Fruit fly (Drosophila melanogaster) whole organism, embryonic: ENCODE results near the gene Gycbeta100B.
A peak's percentile ranks its signal among the peaks of the same experiment; 100 is the strongest.

Experiments used
- CG10321 ChIP-seq: fragments of 200-800 bp; sonication (Bioruptor generic); IDR thresholded peaks from 2 replicates; pipeline ENCODE4 v1.3.6; 2022; ENCODE audit warnings: missing biosample characterization, missing genetic modification characterization
- CG10462 ChIP-seq: fragments of 200-800 bp; sonication (Bioruptor generic); optimal IDR thresholded peaks from 2 replicates; lab custom pipeline; 2016; ENCODE audit warnings: missing biosample characterization, missing genetic modification characterization
- CG10979 ChIP-seq: fragments of 200-800 bp; sonication (Bioruptor generic); optimal IDR thresholded peaks from 2 replicates; lab custom pipeline; 2018; ENCODE audit warnings: missing biosample characterization, mild to moderate bottlenecking, missing genetic modification characterization, moderate library complexity
- CG11696 ChIP-seq: fragments of 200-800 bp; sonication (Bioruptor generic); IDR thresholded peaks from 2 replicates; pipeline ENCODE4 v1.3.6; 2022; ENCODE audit warnings: missing biosample characterization, missing genetic modification characterization
- CG12236 ChIP-seq: fragments of 200-800 bp; sonication (Bioruptor generic); optimal IDR thresholded peaks from 2 replicates; lab custom pipeline; 2016; ENCODE audit warnings: missing biosample characterization, missing genetic modification characterization
- CG12744 ChIP-seq: fragments of 200-800 bp; sonication (Bioruptor generic); optimal IDR thresholded peaks from 2 replicates; lab custom pipeline; 2016; ENCODE audit warnings: missing biosample characterization, missing genetic modification characterization
- CG13624 ChIP-seq: fragments of 200-800 bp; sonication (Bioruptor generic); optimal IDR thresholded peaks from 2 replicates; lab custom pipeline; 2016; ENCODE audit warnings: missing biosample characterization, missing genetic modification characterization
- CG14710 ChIP-seq: fragments of 200-800 bp; sonication (Bioruptor generic); optimal IDR thresholded peaks from 3 replicates; lab custom pipeline; 2019; ENCODE audit warnings: missing biosample characterization, mild to moderate bottlenecking, missing genetic modification characterization, moderate library complexity
- CG1603 ChIP-seq: fragments of 200-800 bp; sonication (Bioruptor generic); optimal IDR thresholded peaks from 2 replicates; lab custom pipeline; 2019; ENCODE audit warnings: missing biosample characterization, mild to moderate bottlenecking, missing genetic modification characterization, moderate library complexity
- CG1647 ChIP-seq: fragments of 200-800 bp; sonication (Bioruptor generic); optimal IDR thresholded peaks from 3 replicates; lab custom pipeline; 2016; ENCODE audit warnings: missing biosample characterization, missing genetic modification characterization
- CG16813 ChIP-seq: fragments of 200-800 bp; sonication (Bioruptor generic); IDR thresholded peaks from 3 replicates; pipeline ENCODE4 v1.3.6; 2022; ENCODE audit warnings: missing biosample characterization, missing genetic modification characterization; ENCODE audit not compliant: partially characterized antibody
- CG17912 ChIP-seq: fragments of 200-800 bp; sonication (Bioruptor generic); optimal IDR thresholded peaks from 2 replicates; lab custom pipeline; 2018; ENCODE audit warnings: missing biosample characterization, mild to moderate bottlenecking, missing genetic modification characterization
- CG18599 ChIP-seq: fragments of 200-800 bp; sonication (Bioruptor generic); optimal IDR thresholded peaks from 3 replicates; lab custom pipeline; 2017; ENCODE audit warnings: missing biosample characterization, missing genetic modification characterization, mild to moderate bottlenecking, moderate library complexity, missing genetic modification reagents
- CG3065 ChIP-seq: fragments of 200-800 bp; sonication (Bioruptor generic); optimal IDR thresholded peaks from 2 replicates; lab custom pipeline; 2016; ENCODE audit warnings: missing biosample characterization, missing genetic modification characterization
- CG3163 ChIP-seq: fragments of 200-800 bp; sonication (Bioruptor generic); optimal IDR thresholded peaks from 3 replicates; lab custom pipeline; 2016; ENCODE audit warnings: missing biosample characterization, missing genetic modification characterization
- CG3847 ChIP-seq: fragments of 200-800 bp; sonication (Bioruptor generic); IDR thresholded peaks from 2 replicates; pipeline ENCODE4 v1.3.6; 2022; ENCODE audit warnings: missing biosample characterization, missing genetic modification characterization
- CG5953 ChIP-seq: fragments of 200-800 bp; sonication (Bioruptor generic); IDR thresholded peaks from 2 replicates; pipeline ENCODE4 v1.3.6; 2022; ENCODE audit warnings: missing biosample characterization, missing genetic modification characterization
- CG6689 ChIP-seq: fragments of 200-800 bp; sonication (Bioruptor generic); IDR thresholded peaks from 2 replicates; pipeline ENCODE4 v1.3.6; 2022; ENCODE audit warnings: missing biosample characterization, missing genetic modification characterization
- CG8924 ChIP-seq: fragments of 200-800 bp; optimal IDR thresholded peaks from 3 replicates; lab custom pipeline; 2019; ENCODE audit warnings: missing biosample characterization, mild to moderate bottlenecking, missing genetic modification characterization, moderate library complexity
- CG8944 ChIP-seq: fragments of 200-800 bp; sonication (Bioruptor generic); optimal IDR thresholded peaks from 3 replicates; lab custom pipeline; 2016; ENCODE audit warnings: missing biosample characterization, missing genetic modification characterization
- CG9817 ChIP-seq: fragments of 200-800 bp; sonication (Bioruptor generic); optimal IDR thresholded peaks from 2 replicates; lab custom pipeline; 2018; ENCODE audit warnings: missing biosample characterization, mild to moderate bottlenecking, missing genetic modification characterization, moderate library complexity
- CG9876 ChIP-seq: fragments of 200-800 bp; sonication (Bioruptor generic); optimal IDR thresholded peaks from 2 replicates; lab custom pipeline; 2016; ENCODE audit warnings: missing biosample characterization, missing genetic modification characterization
- CG9932 ChIP-seq: fragments of 200-800 bp; sonication (Bioruptor generic); IDR thresholded peaks from 2 replicates; pipeline ENCODE4 v1.3.6; 2022; ENCODE audit warnings: missing biosample characterization, missing genetic modification characterization
- CoRest ChIP-seq: fragments of 200-800 bp; sonication (Bioruptor generic); optimal IDR thresholded peaks from 3 replicates; lab custom pipeline; 2018; ENCODE audit warnings: missing biosample characterization, mild to moderate bottlenecking, missing genetic modification characterization, moderate library complexity
- Dad ChIP-seq: fragments of 200-800 bp; sonication (Bioruptor generic); optimal IDR thresholded peaks from 3 replicates; lab custom pipeline; 2016; ENCODE audit warnings: missing biosample characterization, missing genetic modification characterization
- Dfd ChIP-seq, 2 experiments: fragments of >200 bp; optimal IDR thresholded peaks; 2 replicates each; lab custom pipeline; 2017; ENCODE audit warnings: missing biosample characterization in 2 of 2, missing genetic modification characterization in 2 of 2
- Fer3 ChIP-seq: fragments of 200-800 bp; sonication (Bioruptor generic); optimal IDR thresholded peaks from 2 replicates; lab custom pipeline; 2018; ENCODE audit warnings: missing biosample characterization, mild to moderate bottlenecking, missing genetic modification characterization, moderate library complexity
- HmgZ ChIP-seq: fragments of 200-800 bp; sonication (Bioruptor generic); optimal IDR thresholded peaks from 2 replicates; lab custom pipeline; 2018; ENCODE audit warnings: missing biosample characterization, mild to moderate bottlenecking, missing genetic modification characterization
- Lpt ChIP-seq: fragments of >200 bp; optimal IDR thresholded peaks from 2 replicates; lab custom pipeline; 2018; ENCODE audit warnings: missing biosample characterization, missing genetic modification characterization
- Mes4 ChIP-seq: fragments of 200-800 bp; sonication (Bioruptor generic); optimal IDR thresholded peaks from 2 replicates; lab custom pipeline; 2016; ENCODE audit warnings: missing biosample characterization, missing genetic modification characterization
- Mrtf ChIP-seq: fragments of 200-800 bp; sonication (Bioruptor generic); IDR thresholded peaks from 3 replicates; pipeline ENCODE4 v1.3.6; 2022; ENCODE audit warnings: missing biosample characterization, missing genetic modification characterization
- NFAT ChIP-seq: fragments of 200-800 bp; sonication (Bioruptor generic); IDR thresholded peaks from 2 replicates; pipeline ENCODE4 v1.3.6; 2022; ENCODE audit warnings: missing biosample characterization, missing genetic modification characterization
- Oaz ChIP-seq: fragments of 200-800 bp; sonication (Bioruptor generic); IDR thresholded peaks from 2 replicates; pipeline ENCODE4 v1.3.6; 2022; ENCODE audit warnings: missing biosample characterization, missing genetic modification characterization
- ato ChIP-seq: fragments of 200-800 bp; sonication (Bioruptor generic); IDR thresholded peaks from 2 replicates; pipeline ENCODE4 v1.3.6; 2022; ENCODE audit warnings: missing biosample characterization, missing genetic modification characterization; ENCODE audit not compliant: partially characterized antibody
- bowl ChIP-seq: fragments of 200-800 bp; sonication (Bioruptor generic); IDR thresholded peaks from 2 replicates; pipeline ENCODE4 v1.3.6; 2022; ENCODE audit warnings: missing biosample characterization, missing genetic modification characterization
- chinmo ChIP-seq: fragments of 200-800 bp; sonication (Bioruptor generic); IDR thresholded peaks from 4 replicates; pipeline ENCODE4 v1.3.6; 2022; ENCODE audit warnings: missing biosample characterization, missing genetic modification characterization; ENCODE audit not compliant: partially characterized antibody
- cwo ChIP-seq: fragments of 200-800 bp; sonication (Bioruptor generic); optimal IDR thresholded peaks from 3 replicates; lab custom pipeline; 2017; ENCODE audit warnings: missing biosample characterization, missing genetic modification characterization, mild to moderate bottlenecking, moderate library complexity, missing genetic modification reagents
- ftz-f1 ChIP-seq: fragments of 200-800 bp; sonication (Bioruptor generic); optimal IDR thresholded peaks from 2 replicates; lab custom pipeline; 2016; ENCODE audit warnings: missing biosample characterization, missing genetic modification characterization
- grau ChIP-seq: fragments of 200-800 bp; optimal IDR thresholded peaks from 3 replicates; lab custom pipeline; 2019; ENCODE audit warnings: missing biosample characterization, mild to moderate bottlenecking, missing genetic modification characterization, moderate library complexity
- h ChIP-seq: fragments of >200 bp; optimal IDR thresholded peaks from 2 replicates; lab custom pipeline; 2017
- her ChIP-seq: fragments of 200-800 bp; sonication (Bioruptor generic); optimal IDR thresholded peaks from 2 replicates; lab custom pipeline; 2016; ENCODE audit warnings: missing biosample characterization, missing genetic modification characterization
- kah ChIP-seq: fragments of 200-800 bp; sonication (Bioruptor generic); optimal IDR thresholded peaks from 2 replicates; lab custom pipeline; 2018; ENCODE audit warnings: missing biosample characterization, mild to moderate bottlenecking, missing genetic modification characterization
- nerfin-1 ChIP-seq: fragments of 200-800 bp; sonication (Bioruptor generic); optimal IDR thresholded peaks from 3 replicates; lab custom pipeline; 2019; ENCODE audit warnings: missing biosample characterization, mild to moderate bottlenecking, missing genetic modification characterization, moderate library complexity
- pb ChIP-seq: fragments of 200-800 bp; sonication (Bioruptor generic); optimal IDR thresholded peaks from 3 replicates; lab custom pipeline; 2016; ENCODE audit warnings: missing biosample characterization, missing genetic modification characterization
- phol ChIP-seq: fragments of 200-800 bp; sonication (Bioruptor generic); optimal IDR thresholded peaks from 3 replicates; lab custom pipeline; 2018; ENCODE audit warnings: missing biosample characterization, mild to moderate bottlenecking, missing genetic modification characterization, moderate library complexity
- repo ChIP-seq: fragments of 200-800 bp; sonication (Bioruptor generic); optimal IDR thresholded peaks from 2 replicates; lab custom pipeline; 2016; ENCODE audit warnings: missing biosample characterization, missing genetic modification characterization
- ssp ChIP-seq: fragments of 200-800 bp; sonication (Bioruptor generic); IDR thresholded peaks from 2 replicates; pipeline ENCODE4 v1.3.6; 2022; ENCODE audit warnings: missing biosample characterization, missing genetic modification characterization
- stwl ChIP-seq: fragments of 200-800 bp; sonication (Bioruptor generic); optimal IDR thresholded peaks from 3 replicates; lab custom pipeline; 2018; ENCODE audit warnings: missing biosample characterization, mild to moderate bottlenecking, missing genetic modification characterization, moderate library complexity
- tgo ChIP-seq: fragments of 200-800 bp; sonication (Bioruptor generic); IDR thresholded peaks from 3 replicates; pipeline ENCODE4 v1.3.6; 2022; ENCODE audit warnings: missing biosample characterization, missing genetic modification characterization
- ttk ChIP-seq: fragments of 200-800 bp; sonication (Bioruptor generic); IDR thresholded peaks from 2 replicates; pipeline ENCODE4 v2.1.2; 2022; ENCODE audit warnings: missing biosample characterization, missing genetic modification characterization
- wek ChIP-seq: fragments of 200-800 bp; sonication (Bioruptor generic); optimal IDR thresholded peaks from 3 replicates; lab custom pipeline; 2018; ENCODE audit warnings: missing biosample characterization, mild to moderate bottlenecking, missing genetic modification characterization, moderate library complexity
- wor ChIP-seq: fragments of 200-800 bp; sonication (Bioruptor generic); IDR thresholded peaks from 2 replicates; pipeline ENCODE4 v1.3.6; 2022; ENCODE audit warnings: missing biosample characterization, missing genetic modification characterization
- yki ChIP-seq: fragments of >200 bp; optimal IDR thresholded peaks from 3 replicates; lab custom pipeline; 2018

Gene Gycbeta100B

dm6 chr3R:31086394-31086793 lies 47.8 kb upstream of the Gycbeta100B start (continued):
- TF ChIP-seq CG11696 (no peak), Oaz (GFP tag; lab: Robert Waterston, UW) (no peak), CG10462 (no peak), nerfin-1 (tag; lab: Kevin White, UChicago) (no peak), cwo (GFP tag; lab: Kevin White, UChicago) (no peak), tgo (no peak; the same call in 2 of the 3 replicates), CG14710 (tag; lab: Kevin White, UChicago) (no peak), yki (lab: Kevin White, UChicago) (no peak), ftz-f1 (GFP tag; lab: Kevin White, UChicago) (no peak), pb (peak; percentile 4), CG16813 (GFP tag; lab: Robert Waterston, UW) (0 out of 3 replicates have a peak, but pooled peaks have one; percentile 33), CG13624 (GFP tag; lab: Kevin White, UChicago) (no peak), CG5953 (no peak), NFAT (GFP tag; lab: Robert Waterston, UW) (0 out of 2 replicates have a peak, but pooled peaks have one; percentile 5), wek (GFP tag; lab: Kevin White, UChicago) (no peak), CG10321 (GFP tag; lab: Robert Waterston, UW) (no peak), chinmo (GFP tag; lab: Robert Waterston, UW) (no peak), ato (GFP tag; lab: Robert Waterston, UW) (peak; percentile 45; the same call in 1 of the 2 replicates), Lpt (no peak), CG17912 (GFP tag; lab: Kevin White, UChicago) (no peak), repo (GFP tag; lab: Kevin White, UChicago) (no peak), Dad (GFP tag; lab: Kevin White, UChicago) (no peak), CG9817 (no peak), CG3847 (GFP tag; lab: Robert Waterston, UW) (no peak), h (lab: Kevin White, UChicago) (no peak), CoRest (peak; percentile 47), kah (GFP tag; lab: Kevin White, UChicago) (no peak), CG3163 (GFP tag; lab: Kevin White, UChicago) (peak; percentile 5), phol (tag; lab: Kevin White, UChicago) (no peak), wor (GFP tag; lab: Robert Waterston, UW) (no peak), CG8924 (tag; lab: Kevin White, UChicago) (no peak), CG1603 (tag; lab: Kevin White, UChicago) (peak; percentile 50), Mrtf (no peak), CG10979 (no peak), her (no peak), CG9932 (peak; percentile 16; the same call in 1 of the 2 replicates), CG8944 (GFP tag; lab: Kevin White, UChicago) (no peak), Mes4 (GFP tag; lab: Kevin White, UChicago) (no peak), CG9876 (GFP tag; lab: Kevin White, UChicago) (no peak), CG3065 (GFP tag; lab: Kevin White, UChicago) (peak; percentile 98), CG6689 (GFP tag; lab: Robert Waterston, UW) (no peak), ssp (GFP tag; lab: Robert Waterston, UW) (no peak), HmgZ (peak; percentile 55), ttk (0 out of 2 replicates have a peak, but pooled peaks have one; percentile 26), CG12236 (GFP tag; lab: Kevin White, UChicago) (no peak), CG18599 (GFP tag; lab: Kevin White, UChicago) (no peak), CG12744 (GFP tag; lab: Kevin White, UChicago) (peak; percentile 73), grau (tag; lab: Kevin White, UChicago) (no peak), stwl (tag; lab: Kevin White, UChicago) (peak; percentile 40), Dfd (GFP tag; optimal IDR thresholded peaks at IDR 0.05; lab: Kevin White, UChicago) (peak in 1 of 2 experiments; percentile 53), CG1647 (no peak), Fer3 (no peak), bowl (GFP tag; lab: Robert Waterston, UW) (no peak)
